Worm (Caenorhabditis elegans) whole organism, L4 larva: ENCODE data around the gene C14C10.2.

Source experiments
- F26F4.8 ChIP-seq: fragments of 200-800 bp; sonication (Bioruptor generic); conservative IDR thresholded peaks from 2 replicates; pipeline ENCODE4 v1.3.6; 2022; ENCODE audit warnings: missing genetic modification characterization, missing compliant biosample characterization
- F49E8.2 ChIP-seq: sonication (generic microtip); optimal IDR thresholded peaks from 2 replicates; lab custom pipeline; 2016; ENCODE audit warnings: missing compliant biosample characterization, mild to moderate bottlenecking, missing genetic modification characterization, borderline replicate concordance
- R02D3.7 ChIP-seq: fragments of 150-350 bp; sonication (generic microtip); optimal IDR thresholded peaks from 3 replicates; lab custom pipeline; 2014; ENCODE audit warnings: missing biosample characterization, missing genetic modification characterization
- Y5F2A.4 ChIP-seq: fragments of 200-800 bp; sonication (Bioruptor generic); optimal IDR thresholded peaks from 2 replicates; lab custom pipeline; 2018; ENCODE audit warnings: mild to moderate bottlenecking, missing genetic modification characterization, missing compliant biosample characterization
- Y75B8A.6 ChIP-seq: fragments of 200-800 bp; sonication (Bioruptor generic); IDR thresholded peaks from 2 replicates; pipeline ENCODE4 v1.3.6; 2022; ENCODE audit warnings: missing genetic modification reagents, missing genetic modification characterization, missing compliant biosample characterization
- aly-2 ChIP-seq: sonication (generic microtip); optimal IDR thresholded peaks from 2 replicates; lab custom pipeline; 2018; ENCODE audit warnings: missing biosample characterization, missing genetic modification characterization
- arid-1 ChIP-seq: fragments of 200-800 bp; sonication (Bioruptor generic); conservative IDR thresholded peaks from 2 replicates; pipeline ENCODE4 v1.3.6; 2022; ENCODE audit warnings: missing genetic modification reagents, missing genetic modification characterization, missing compliant biosample characterization
- attf-4 ChIP-seq: sonication (generic microtip); optimal IDR thresholded peaks from 3 replicates; lab custom pipeline; 2017; ENCODE audit warnings: missing biosample characterization, missing genetic modification characterization
- ceh-28 ChIP-seq: fragments of 150-350 bp; optimal IDR thresholded peaks from 2 replicates; lab custom pipeline; 2014; ENCODE audit warnings: missing biosample characterization, missing genetic modification reagents, missing genetic modification characterization
- ceh-62 ChIP-seq: sonication (generic microtip); optimal IDR thresholded peaks from 2 replicates; lab custom pipeline; 2017; ENCODE audit warnings: missing biosample characterization, missing genetic modification characterization
- ces-1 ChIP-seq: fragments of 150-350 bp; sonication (generic microtip); optimal IDR thresholded peaks from 4 replicates; lab custom pipeline; 2014; ENCODE audit warnings: missing biosample characterization, missing genetic modification reagents, missing genetic modification characterization
- daf-12 ChIP-seq: fragments of 150-350 bp; optimal IDR thresholded peaks from 2 replicates; lab custom pipeline; 2014; ENCODE audit warnings: missing biosample characterization, missing genetic modification reagents, missing genetic modification characterization
- daf-8 ChIP-seq: fragments of 200-800 bp; sonication (Bioruptor generic); IDR thresholded peaks from 2 replicates; pipeline ENCODE4 v1.3.6; 2022; ENCODE audit warnings: missing genetic modification characterization, missing compliant biosample characterization
- dmd-8 ChIP-seq: fragments of 200-800 bp; sonication (Bioruptor generic); IDR thresholded peaks from 2 replicates; pipeline ENCODE4 v1.3.6; 2022; ENCODE audit warnings: missing genetic modification characterization, missing compliant biosample characterization
- dmd-9 ChIP-seq: fragments of 200-800 bp; sonication (Bioruptor generic); IDR thresholded peaks from 2 replicates; pipeline ENCODE4 v1.3.6; 2022; ENCODE audit warnings: missing genetic modification reagents, missing genetic modification characterization, missing compliant biosample characterization
- dpl-1 ChIP-seq: fragments of 150-350 bp; optimal IDR thresholded peaks from 2 replicates; lab custom pipeline; 2014; ENCODE audit warnings: missing biosample characterization, missing genetic modification reagents, missing genetic modification characterization
- dve-1 ChIP-seq: sonication (generic microtip); optimal IDR thresholded peaks from 2 replicates; lab custom pipeline; 2017; ENCODE audit warnings: antibody characterized with exemption, mild to moderate bottlenecking, missing genetic modification characterization, missing compliant biosample characterization; ENCODE audit not compliant: insufficient read depth
- fkh-10 ChIP-seq: fragments of 150-350 bp; optimal IDR thresholded peaks from 2 replicates; lab custom pipeline; 2014; ENCODE audit warnings: missing biosample characterization, missing genetic modification reagents, missing genetic modification characterization
- hmg-1.1 ChIP-seq: fragments of 200-800 bp; sonication (Bioruptor generic); IDR thresholded peaks from 2 replicates; pipeline ENCODE4 v1.3.6; 2022; ENCODE audit warnings: missing genetic modification reagents, missing genetic modification characterization, missing compliant biosample characterization
- lin-29 ChIP-seq: fragments of 200-800 bp; sonication (Bioruptor generic); IDR thresholded peaks from 2 replicates; pipeline ENCODE4 v1.3.6; 2022; ENCODE audit warnings: missing genetic modification reagents, missing genetic modification characterization, missing compliant biosample characterization
- madf-9 ChIP-seq: fragments of 200-800 bp; sonication (Bioruptor generic); conservative IDR thresholded peaks from 2 replicates; pipeline ENCODE4 v1.3.6; 2022; ENCODE audit warnings: missing genetic modification reagents, missing genetic modification characterization, missing compliant biosample characterization
- mdl-1 ChIP-seq, 2 experiments: fragments of 150-350 bp in 1 of 2; sonication (generic microtip) in 1 of 2; optimal IDR thresholded peaks; 2 replicates each; lab custom pipeline; 2014 to 2017; ENCODE audit warnings: missing biosample characterization in 2 of 2, missing genetic modification characterization in 2 of 2
- mep-1 ChIP-seq: fragments of 150-350 bp; sonication (generic microtip); optimal IDR thresholded peaks from 3 replicates; lab custom pipeline; 2014; ENCODE audit warnings: missing biosample characterization, missing genetic modification characterization
- mxl-2 ChIP-seq: fragments of 200-800 bp; sonication (Bioruptor generic); conservative IDR thresholded peaks from 2 replicates; pipeline ENCODE4 v1.3.6; 2022; ENCODE audit warnings: missing genetic modification reagents, missing genetic modification characterization, missing compliant biosample characterization
- mxl-3 ChIP-seq: fragments of 200-800 bp; sonication (Bioruptor generic); optimal IDR thresholded peaks from 2 replicates; lab custom pipeline; 2018; ENCODE audit warnings: mild to moderate bottlenecking, missing genetic modification characterization, missing compliant biosample characterization
- nhr-237 ChIP-seq: sonication (generic microtip); optimal IDR thresholded peaks from 2 replicates; lab custom pipeline; 2017; ENCODE audit warnings: missing biosample characterization, missing genetic modification characterization
- nhr-25 ChIP-seq: sonication (generic microtip); optimal IDR thresholded peaks from 2 replicates; lab custom pipeline; 2017; ENCODE audit warnings: missing genetic modification characterization, mild to moderate bottlenecking, missing compliant biosample characterization, antibody characterized with exemption, moderate library complexity, borderline replicate concordance; ENCODE audit not compliant: insufficient read depth
- nhr-41 ChIP-seq: fragments of 200-800 bp; sonication (Bioruptor generic); IDR thresholded peaks from 2 replicates; pipeline ENCODE4 v1.3.6; 2022; ENCODE audit warnings: missing genetic modification reagents, missing genetic modification characterization, missing compliant biosample characterization
- nhr-48 ChIP-seq: sonication (generic microtip); optimal IDR thresholded peaks from 2 replicates; lab custom pipeline; 2016; ENCODE audit warnings: mild to moderate bottlenecking, missing genetic modification characterization, missing compliant biosample characterization
- nhr-6 ChIP-seq: fragments of 150-350 bp; optimal IDR thresholded peaks from 2 replicates; lab custom pipeline; 2014; ENCODE audit warnings: missing biosample characterization, missing genetic modification characterization
- pha-4 ChIP-seq, 2 experiments: fragments of 150-350 bp in 1 of 2; fragments of 200-800 bp in 1 of 2; sonication (Bioruptor generic) in 1 of 2; IDR thresholded peaks in 1 of 2; optimal IDR thresholded peaks in 1 of 2; 2 replicates each; pipeline versions ENCODE4 v1.3.6 to Lab custom; 2014 to 2022; ENCODE audit warnings: missing genetic modification characterization in 2 of 2, missing genetic modification reagents in 2 of 2, missing biosample characterization in 1 of 2, missing compliant biosample characterization in 1 of 2
- rbr-2 ChIP-seq: sonication (generic microtip); optimal IDR thresholded peaks from 2 replicates; lab custom pipeline; 2016; ENCODE audit warnings: missing genotype, missing genetic modification characterization, missing compliant biosample characterization
- snpc-4 ChIP-seq: fragments of 150-350 bp; optimal IDR thresholded peaks from 2 replicates; lab custom pipeline; 2014; ENCODE audit warnings: missing biosample characterization, missing genetic modification characterization
- unc-39 ChIP-seq: sonication (generic microtip); optimal IDR thresholded peaks from 2 replicates; lab custom pipeline; 2017; ENCODE audit warnings: missing biosample characterization, missing genetic modification characterization
- unc-62 ChIP-seq, 3 experiments: fragments of 150-350 bp in 1 of 3; sonication (generic microtip); optimal IDR thresholded peaks in 2 of 3; peaks in 1 of 3; 1 replicate in 1 of 3; 2 replicates in 2 of 3; lab custom pipeline; 2014 to 2017; ENCODE audit warnings: missing biosample characterization in 3 of 3, missing genetic modification characterization in 3 of 3, missing genetic modification reagents in 3 of 3, missing genotype in 1 of 3
- zag-1 ChIP-seq: fragments of 150-350 bp; optimal IDR thresholded peaks from 2 replicates; lab custom pipeline; 2014; ENCODE audit warnings: missing biosample characterization, missing genetic modification characterization
- zfp-2 ChIP-seq: sonication (generic microtip); optimal IDR thresholded peaks from 2 replicates; lab custom pipeline; 2016; ENCODE audit warnings: mild to moderate bottlenecking, missing genetic modification characterization, missing compliant biosample characterization

The C14C10.2 gene

ce11 chrV:12570271-12570670 lies 22.0 kb downstream of the C14C10.2 start:
- TF ChIP-seq fkh-10 (GFP tag; lab: Kevin White, UChicago): no peak
- no peak for TF ChIP-seq dve-1
- no peak for TF ChIP-seq mxl-3 (GFP tag; lab: Kevin White, UChicago)
- no peak for TF ChIP-seq hmg-1.1
- TF ChIP-seq zag-1: no peak
- no peak for TF ChIP-seq nhr-41 (GFP tag; lab: Robert Waterston, UW)
- TF ChIP-seq madf-9 (GFP tag; lab: Robert Waterston, UW): no peak
- no peak for TF ChIP-seq arid-1 (GFP tag; lab: Robert Waterston, UW)
- TF ChIP-seq lin-29 (GFP tag; lab: Robert Waterston, UW): no peak
- no peak for TF ChIP-seq R02D3.7 (tag; lab: Kevin White, UChicago)
- TF ChIP-seq unc-62 (GFP tag; optimal IDR thresholded peaks at IDR 0.05 in 1 of 2; lab: Kevin White, UChicago): no peak
- TF ChIP-seq unc-62 (tag; optimal IDR thresholded peaks at IDR 0.05; lab: Kevin White, UChicago): no peak

ce11 chrV:12567850-12568249 lies 24.4 kb downstream of the C14C10.2 start, which contains the start of gene E02A10.4:
TSS of gene E02A10.4 (minus strand) at chrV:12567950.
- no peak for TF ChIP-seq arid-1 (GFP tag; lab: Robert Waterston, UW)
- no peak for TF ChIP-seq Y75B8A.6
- no peak for TF ChIP-seq dmd-8 (GFP tag; lab: Robert Waterston, UW)
- no peak for TF ChIP-seq ces-1
- no peak for TF ChIP-seq hmg-1.1
- no peak for TF ChIP-seq nhr-6 (tag; lab: Kevin White, UChicago)
- TF ChIP-seq mep-1 (tag; lab: Kevin White, UChicago): no peak
- TF ChIP-seq F49E8.2 (tag; lab: Kevin White, UChicago): no peak
- TF ChIP-seq nhr-25: no peak
- no peak for TF ChIP-seq rbr-2 (tag; lab: Kevin White, UChicago)
- no peak for TF ChIP-seq pha-4 (GFP tag; IDR thresholded peaks at IDR 0.05; lab: Robert Waterston, UW)
- TF ChIP-seq pha-4 (tag; optimal IDR thresholded peaks at IDR 0.05; lab: Kevin White, UChicago): no peak
- no peak for TF ChIP-seq mxl-2
- TF ChIP-seq unc-62 (GFP tag; optimal IDR thresholded peaks at IDR 0.05 in 1 of 2; lab: Kevin White, UChicago): no peak
- TF ChIP-seq unc-62 (tag; optimal IDR thresholded peaks at IDR 0.05; lab: Kevin White, UChicago): no peak

ce11 chrV:12567312-12567711 lies 25.0 kb downstream of the C14C10.2 start:
- TF ChIP-seq nhr-48 (tag; lab: Kevin White, UChicago): no peak
- peak in 1 of 2 experiments; percentile 97 for TF ChIP-seq unc-62 (GFP tag; optimal IDR thresholded peaks at IDR 0.05 in 1 of 2; lab: Kevin White, UChicago)
- TF ChIP-seq unc-62 (tag; optimal IDR thresholded peaks at IDR 0.05; lab: Kevin White, UChicago): no peak

- TF ChIP-seq unc-39 (no peak), lin-29 (GFP tag; lab: Robert Waterston, UW) (no peak), F26F4.8 (GFP tag; lab: Robert Waterston, UW) (no peak), hmg-1.1 (no peak), mdl-1 (tag; optimal IDR thresholded peaks at IDR 0.05; lab: Kevin White, UChicago) (no peak), F49E8.2 (tag; lab: Kevin White, UChicago) (no peak), daf-12 (tag; lab: Kevin White, UChicago) (no peak), ceh-62 (tag; lab: Kevin White, UChicago) (no peak), dmd-9 (GFP tag; lab: Robert Waterston, UW) (no peak), attf-4 (tag; lab: Kevin White, UChicago) (no peak), Y5F2A.4 (no peak), aly-2 (tag; lab: Kevin White, UChicago) (no peak), zfp-2 (tag; lab: Kevin White, UChicago) (no peak), fkh-10 (GFP tag; lab: Kevin White, UChicago) (no peak), nhr-237 (tag; lab: Kevin White, UChicago) (no peak), daf-8 (GFP tag; lab: Robert Waterston, UW) (no peak), dpl-1 (no peak), snpc-4 (tag; lab: Kevin White, UChicago) (no peak), ceh-28 (tag; lab: Kevin White, UChicago) (no peak)
Measured at ce11 chrV:12564902-12565301, 27.4 kb downstream of the C14C10.2 start.
